Fruit fly (Drosophila melanogaster) whole organism, wandering third instar larva: ENCODE measurements around the gene NHP2.

Source experiments
- Abd-B ChIP-seq: fragments of >200 bp; optimal IDR thresholded peaks from 2 replicates; lab custom pipeline; 2017; ENCODE audit warnings: missing biosample characterization, missing genetic modification characterization
- CG32264 ChIP-seq: fragments of 200-800 bp; sonication (Bioruptor generic); optimal IDR thresholded peaks from 2 replicates; lab custom pipeline; 2016; ENCODE audit warnings: missing biosample characterization, missing genetic modification characterization
- CG9705 ChIP-seq: fragments of 200-800 bp; sonication (Bioruptor generic); optimal IDR thresholded peaks from 2 replicates; lab custom pipeline; 2018; ENCODE audit warnings: missing biosample characterization, mild to moderate bottlenecking, missing genetic modification characterization
- CrebA ChIP-seq: fragments of 200-800 bp; sonication (Bioruptor generic); optimal IDR thresholded peaks from 2 replicates; lab custom pipeline; 2016; ENCODE audit warnings: missing biosample characterization, mild to moderate bottlenecking, missing genetic modification characterization, borderline replicate concordance
- Dfd ChIP-seq: fragments of >200 bp; optimal IDR thresholded peaks from 2 replicates; lab custom pipeline; 2017; ENCODE audit warnings: missing biosample characterization, missing genetic modification characterization
- Dif ChIP-seq: fragments of 200-275, 200-300 bp; sonication (Bioruptor generic); optimal IDR thresholded peaks from 2 replicates; lab custom pipeline; 2018; ENCODE audit warnings: missing biosample characterization, missing genetic modification characterization; ENCODE audit not compliant: partially characterized antibody
- GATAd ChIP-seq: sonication (Bioruptor generic); optimal IDR thresholded peaks from 2 replicates; lab custom pipeline; 2016; ENCODE audit warnings: missing biosample characterization, missing genetic modification characterization
- HLH106 ChIP-seq: fragments of 200-800 bp; optimal IDR thresholded peaks from 3 replicates; lab custom pipeline; 2019; ENCODE audit warnings: missing biosample characterization, mild to moderate bottlenecking, missing genetic modification characterization, moderate library complexity
- Hnf4 ChIP-seq: fragments of 200-800 bp; sonication (Bioruptor generic); optimal IDR thresholded peaks from 2 replicates; lab custom pipeline; 2016; ENCODE audit warnings: missing biosample characterization, mild to moderate bottlenecking, missing genetic modification characterization
- Hr78 ChIP-seq: fragments of >200 bp; optimal IDR thresholded peaks from 2 replicates; lab custom pipeline; 2017; ENCODE audit warnings: missing biosample characterization, missing genetic modification characterization
- Hr83 ChIP-seq: fragments of 200-300 bp; sonication (Bioruptor generic); optimal IDR thresholded peaks from 2 replicates; lab custom pipeline; 2016; ENCODE audit warnings: missing biosample characterization, mild to moderate bottlenecking, missing genetic modification characterization, moderate library complexity; ENCODE audit not compliant: poor library complexity, severe bottlenecking
- Mio ChIP-seq: sonication (Bioruptor generic); optimal IDR thresholded peaks from 2 replicates; lab custom pipeline; 2016; ENCODE audit warnings: missing biosample characterization, missing genetic modification characterization
- Myc ChIP-seq: fragments of >200 bp; optimal IDR thresholded peaks from 2 replicates; lab custom pipeline; 2017
- OdsH ChIP-seq: fragments of 200-800 bp; sonication (Bioruptor generic); optimal IDR thresholded peaks from 2 replicates; lab custom pipeline; 2016; ENCODE audit warnings: missing biosample characterization, mild to moderate bottlenecking, missing genetic modification characterization
- Rel ChIP-seq, 2 experiments: fragments of 200-800 bp; sonication (Bioruptor generic) in 1 of 2; optimal IDR thresholded peaks; 2 replicates in 1 of 2; 3 replicates in 1 of 2; lab custom pipeline; 2016 to 2019; ENCODE audit warnings: mild to moderate bottlenecking in 2 of 2, missing biosample characterization in 2 of 2, missing genetic modification characterization in 2 of 2, moderate library complexity in 1 of 2
- Sp1 ChIP-seq: fragments of 200-800 bp; sonication (Bioruptor generic); optimal IDR thresholded peaks from 3 replicates; lab custom pipeline; 2019; ENCODE audit warnings: missing biosample characterization, mild to moderate bottlenecking, missing genetic modification characterization, moderate library complexity
- Vsx2 ChIP-seq: fragments of 200-300, 225-300 bp; sonication (Bioruptor generic); optimal IDR thresholded peaks from 2 replicates; lab custom pipeline; 2018; ENCODE audit warnings: missing biosample characterization, missing genetic modification characterization; ENCODE audit not compliant: partially characterized antibody
- br ChIP-seq: fragments of 200-800 bp; sonication (Bioruptor generic); optimal IDR thresholded peaks from 2 replicates; lab custom pipeline; 2016; ENCODE audit warnings: missing biosample characterization, missing genetic modification characterization
- dl ChIP-seq, 2 experiments: fragments of 175-275, 200-275 bp in 1 of 2; fragments of 200-275 bp in 1 of 2; sonication (Bioruptor generic); optimal IDR thresholded peaks; lab custom pipeline; 2018; ENCODE audit warnings: mild to moderate bottlenecking in 2 of 2, missing biosample characterization in 2 of 2, missing genetic modification characterization in 2 of 2, moderate library complexity in 2 of 2; ENCODE audit not compliant: partially characterized antibody in 2 of 2, insufficient read depth in 1 of 2
- dsf ChIP-seq: sonication (Bioruptor generic); optimal IDR thresholded peaks from 2 replicates; lab custom pipeline; 2016; ENCODE audit warnings: missing biosample characterization, missing genetic modification characterization, borderline replicate concordance
- ey ChIP-seq: fragments of 200-800 bp; sonication (Bioruptor generic); optimal IDR thresholded peaks from 2 replicates; lab custom pipeline; 2016; ENCODE audit warnings: missing biosample characterization, missing genetic modification characterization
- foxo ChIP-seq, 2 experiments: fragments of 200-800 bp; sonication (Bioruptor generic); optimal IDR thresholded peaks; 2 replicates in 1 of 2; 3 replicates in 1 of 2; lab custom pipeline; 2016 to 2017; ENCODE audit warnings: missing biosample characterization in 2 of 2, missing genetic modification characterization in 2 of 2
- fru ChIP-seq: fragments of 200-800 bp; sonication (Bioruptor generic); optimal IDR thresholded peaks from 3 replicates; lab custom pipeline; 2016; ENCODE audit warnings: missing biosample characterization, mild to moderate bottlenecking, missing genetic modification characterization
- h ChIP-seq: fragments of 200-800 bp; sonication (Bioruptor generic); optimal IDR thresholded peaks from 3 replicates; lab custom pipeline; 2016; ENCODE audit warnings: missing biosample characterization, mild to moderate bottlenecking, missing genetic modification characterization
- jim ChIP-seq: fragments of 175-275, 200-325 bp; sonication (Bioruptor generic); optimal IDR thresholded peaks from 2 replicates; lab custom pipeline; 2016; ENCODE audit warnings: missing biosample characterization, mild to moderate bottlenecking, missing genetic modification characterization
- lola ChIP-seq: fragments of >200 bp; optimal IDR thresholded peaks from 2 replicates; lab custom pipeline; 2017; ENCODE audit warnings: missing biosample characterization, missing genetic modification characterization
- pan ChIP-seq: fragments of >200 bp; optimal IDR thresholded peaks from 2 replicates; lab custom pipeline; 2017
- psq ChIP-seq: fragments of 200-800 bp; sonication (Bioruptor generic); optimal IDR thresholded peaks from 3 replicates; lab custom pipeline; 2017; ENCODE audit warnings: missing biosample characterization, mild to moderate bottlenecking, missing genetic modification characterization, moderate library complexity
- rgr ChIP-seq: fragments of 200-800 bp; sonication (Bioruptor generic); optimal IDR thresholded peaks from 3 replicates; lab custom pipeline; 2016; ENCODE audit warnings: missing biosample characterization, mild to moderate bottlenecking, missing genetic modification characterization
- sage ChIP-seq: fragments of 200-800 bp; sonication (Bioruptor generic); optimal IDR thresholded peaks from 2 replicates; lab custom pipeline; 2016; ENCODE audit warnings: missing biosample characterization, mild to moderate bottlenecking, missing genetic modification characterization
- sv ChIP-seq: fragments of 200-800 bp; sonication (Bioruptor generic); optimal IDR thresholded peaks from 3 replicates; lab custom pipeline; 2016; ENCODE audit warnings: missing biosample characterization, missing genetic modification characterization
- tai ChIP-seq: sonication (Bioruptor generic); optimal IDR thresholded peaks from 2 replicates; lab custom pipeline; 2016; ENCODE audit warnings: missing biosample characterization, missing genetic modification characterization
- woc ChIP-seq: sonication (Bioruptor generic); optimal IDR thresholded peaks from 2 replicates; lab custom pipeline; 2016; ENCODE audit warnings: missing biosample characterization, mild to moderate bottlenecking, missing genetic modification characterization

The NHP2 gene

DNA sequence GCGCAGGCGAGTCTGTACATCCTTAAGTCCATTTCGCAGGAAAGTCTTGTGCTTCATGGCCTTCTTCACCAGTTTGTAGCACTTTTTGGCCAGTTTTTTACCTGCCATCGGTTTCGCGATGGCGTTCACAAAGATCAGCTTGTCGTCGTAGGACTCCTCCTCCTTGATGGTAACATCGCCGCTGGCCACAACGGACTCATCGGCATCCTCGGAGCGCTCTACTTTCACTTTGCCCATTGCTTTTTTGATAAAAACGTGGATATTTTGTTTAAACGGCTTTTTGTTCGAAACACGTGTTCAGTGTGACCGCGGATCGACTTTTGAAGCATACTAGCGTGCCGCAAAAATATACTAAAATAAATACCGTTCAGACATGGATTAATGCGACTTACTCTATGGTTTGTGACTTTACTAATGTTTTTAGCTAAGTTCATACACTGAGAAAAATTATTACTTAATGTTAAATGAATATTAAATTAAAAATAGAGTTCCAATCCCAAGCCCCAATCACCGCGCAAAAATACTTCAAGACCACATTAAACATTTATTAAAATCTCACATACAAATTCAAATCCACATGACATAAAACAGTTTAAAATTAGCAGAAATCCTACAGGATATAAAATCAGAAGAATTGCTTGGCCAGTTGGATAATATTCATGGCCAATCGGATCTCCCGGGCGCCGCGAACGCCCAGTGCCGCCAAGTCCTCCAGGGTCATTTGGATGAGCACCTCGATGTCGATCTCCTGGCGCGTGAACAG, at the start of gene NHP2:
Gene NHP2, minus strand, starts transcription at position 315 of the 763 bp plus-strand sequence.
- TF ChIP-seq sage (GFP tag; lab: Kevin White, UChicago): peak; percentile 74
- peak; percentile 38 for TF ChIP-seq Myc (lab: Kevin White, UChicago)
- no peak for TF ChIP-seq woc (GFP tag; lab: Kevin White, UChicago)
- no peak for TF ChIP-seq Hnf4 (GFP tag; lab: Kevin White, UChicago)
- no peak for TF ChIP-seq dl (GFP tag; optimal IDR thresholded peaks at IDR 0.05; lab: Kevin White, UChicago; ENCODE audit: insufficient read depth in 1 of 2, partially characterized antibody in 2 of 2)
- TF ChIP-seq Rel (GFP tag; optimal IDR thresholded peaks at IDR 0.05; lab: Kevin White, UChicago): peak; percentile 20
- TF ChIP-seq Rel (tag; optimal IDR thresholded peaks at IDR 0.05; lab: Kevin White, UChicago): peak; percentile 48
- no peak for TF ChIP-seq lola (GFP tag; lab: Kevin White, UChicago)
- TF ChIP-seq br (GFP tag; lab: Kevin White, UChicago): no peak
- peak; percentile 47 for TF ChIP-seq sv (GFP tag; lab: Kevin White, UChicago)
- no peak for TF ChIP-seq Dfd (GFP tag; lab: Kevin White, UChicago)
- no peak for TF ChIP-seq Mio
- no peak for TF ChIP-seq jim (GFP tag; lab: Kevin White, UChicago)
- no peak for TF ChIP-seq dsf
- TF ChIP-seq rgr: no peak
- TF ChIP-seq Abd-B (GFP tag; lab: Kevin White, UChicago): no peak
- TF ChIP-seq fru (GFP tag; lab: Kevin White, UChicago): peak; percentile 68
- no peak for TF ChIP-seq CrebA (GFP tag; lab: Kevin White, UChicago)
- TF ChIP-seq Sp1 (GFP tag; lab: Kevin White, UChicago): peak; percentile 72
- no peak for TF ChIP-seq Dif (GFP tag; lab: Kevin White, UChicago)
- TF ChIP-seq OdsH (GFP tag; lab: Kevin White, UChicago): peak; percentile 65
- TF ChIP-seq Hr78: no peak
- TF ChIP-seq foxo (GFP tag; optimal IDR thresholded peaks at IDR 0.05; lab: Kevin White, UChicago): peak in 1 of 2 experiments; percentile 78
- TF ChIP-seq ey (GFP tag; lab: Kevin White, UChicago): peak; percentile 60
- TF ChIP-seq psq (GFP tag; lab: Kevin White, UChicago): peak; percentile 35
- no peak for TF ChIP-seq pan (lab: Kevin White, UChicago)
- no peak for TF ChIP-seq Hr83
- peak; percentile 35 for TF ChIP-seq CG32264 (GFP tag; lab: Kevin White, UChicago)
- TF ChIP-seq CG9705 (GFP tag; lab: Kevin White, UChicago): peak; percentile 53
- peak; percentile 75 for TF ChIP-seq HLH106 (tag; lab: Kevin White, UChicago)
- peak; percentile 76 for TF ChIP-seq h

DNA sequence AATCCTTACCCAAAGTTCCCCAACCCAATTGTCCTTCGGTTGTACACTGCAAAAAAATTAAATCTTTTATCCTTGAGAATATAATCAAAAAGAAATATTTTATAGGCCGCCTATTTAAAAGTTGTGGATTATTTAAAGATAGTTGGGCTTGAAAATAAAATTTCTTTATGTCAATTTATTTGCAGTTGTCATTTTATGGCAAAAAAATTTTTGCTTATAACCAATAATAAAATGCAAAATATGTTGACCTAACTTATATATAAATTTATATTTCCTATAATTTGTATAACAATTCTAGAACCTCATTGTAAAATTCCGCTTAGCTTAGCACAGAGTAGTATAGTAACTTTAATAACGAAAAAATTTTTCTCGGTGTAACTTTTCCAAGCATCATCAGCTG, 45.4 kb upstream of the NHP2 start:
- no peak for TF ChIP-seq OdsH (GFP tag; lab: Kevin White, UChicago)
- TF ChIP-seq tai (GFP tag; lab: Kevin White, UChicago): no peak
- no peak for TF ChIP-seq Dfd (GFP tag; lab: Kevin White, UChicago)
- no peak for TF ChIP-seq h
- no peak for TF ChIP-seq foxo (GFP tag; optimal IDR thresholded peaks at IDR 0.05; lab: Kevin White, UChicago)
- no peak for TF ChIP-seq Vsx2 (GFP tag; lab: Kevin White, UChicago)
- no peak for TF ChIP-seq rgr
- no peak for TF ChIP-seq Abd-B (GFP tag; lab: Kevin White, UChicago)
- TF ChIP-seq CG32264 (GFP tag; lab: Kevin White, UChicago): no peak
- TF ChIP-seq GATAd (GFP tag; lab: Kevin White, UChicago): no peak
- no peak for TF ChIP-seq jim (GFP tag; lab: Kevin White, UChicago)
- TF ChIP-seq fru (GFP tag; lab: Kevin White, UChicago): no peak
- TF ChIP-seq sv (GFP tag; lab: Kevin White, UChicago): no peak
- no peak for TF ChIP-seq sage (GFP tag; lab: Kevin White, UChicago)
- TF ChIP-seq woc (GFP tag; lab: Kevin White, UChicago): no peak
- TF ChIP-seq Hr78: no peak
- TF ChIP-seq pan (lab: Kevin White, UChicago): no peak

DNA sequence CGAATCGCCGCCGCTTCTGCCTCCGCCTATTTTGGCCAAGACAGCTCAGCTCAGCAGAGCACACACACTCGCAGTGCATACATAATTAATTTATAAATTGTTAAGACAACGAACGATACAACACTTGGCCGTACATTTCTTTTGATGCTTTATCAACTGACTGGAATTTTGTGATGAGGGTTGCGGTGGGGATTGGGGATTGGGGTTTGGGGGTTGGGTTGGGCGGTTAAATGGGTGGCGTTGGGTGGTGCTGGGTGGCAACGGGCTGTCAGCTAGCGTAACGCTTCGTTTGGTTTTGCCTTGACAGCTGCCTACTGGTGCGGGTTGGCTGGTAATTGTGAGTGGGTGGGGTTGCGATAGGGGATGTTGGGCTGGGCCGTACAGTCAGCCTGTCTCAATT, 20.4 kb upstream of the NHP2 start:
- TF ChIP-seq pan (lab: Kevin White, UChicago) (no peak), Rel (GFP tag; optimal IDR thresholded peaks at IDR 0.05; lab: Kevin White, UChicago) (no peak), Rel (tag; optimal IDR thresholded peaks at IDR 0.05; lab: Kevin White, UChicago) (no peak), Dif (GFP tag; lab: Kevin White, UChicago) (no peak), Hr78 (no peak), rgr (no peak)
- TF ChIP-seq, all 38 proteins: peak for 0
